Worm (Caenorhabditis elegans) whole organism, L1 larva: Measurements from ENCODE around the gene fbxa-29.
A peak's percentile ranks its signal among the peaks of the same experiment; 100 is the strongest.

Source experiments
- F16B12.6 ChIP-seq: fragments of 150-350 bp; optimal IDR thresholded peaks from 2 replicates; lab custom pipeline; 2014; ENCODE audit warnings: missing biosample characterization, missing genetic modification characterization
- aly-2 ChIP-seq: fragments of 150-350 bp; optimal IDR thresholded peaks from 2 replicates; lab custom pipeline; 2014; ENCODE audit warnings: missing biosample characterization, missing genetic modification characterization
- ama-1 ChIP-seq: fragments of 150-350 bp; optimal IDR thresholded peaks from 2 replicates; lab custom pipeline; 2014
- ceh-63 ChIP-seq: fragments of 200-800 bp; sonication (Bioruptor generic); optimal IDR thresholded peaks from 2 replicates; lab custom pipeline; 2018; ENCODE audit warnings: mild to moderate bottlenecking, missing genetic modification characterization, missing compliant biosample characterization
- ceh-82 ChIP-seq, 3 experiments: fragments of 150-350 bp in 1 of 3; sonication (generic microtip) in 2 of 3; optimal IDR thresholded peaks; 2 replicates each; lab custom pipeline; 2014 to 2017; ENCODE audit warnings: missing biosample characterization in 3 of 3, missing genetic modification characterization in 3 of 3
- ceh-90 ChIP-seq: sonication (generic microtip); optimal IDR thresholded peaks from 2 replicates; lab custom pipeline; 2016; ENCODE audit warnings: missing genetic modification characterization, missing compliant biosample characterization
- ces-1 ChIP-seq: fragments of 150-350 bp; optimal IDR thresholded peaks from 2 replicates; lab custom pipeline; 2014; ENCODE audit warnings: missing biosample characterization, missing genetic modification reagents, missing genetic modification characterization
- dsc-1 ChIP-seq: sonication (generic microtip); optimal IDR thresholded peaks from 2 replicates; lab custom pipeline; 2016; ENCODE audit warnings: mild to moderate bottlenecking, missing genetic modification characterization, missing compliant biosample characterization
- efl-1 ChIP-seq, 4 experiments: fragments of 150-350 bp; optimal IDR thresholded peaks in 3 of 4; peaks in 1 of 4; 1 replicate in 1 of 4; 2 replicates in 3 of 4; lab custom pipeline; 2014; ENCODE audit warnings: missing biosample characterization in 2 of 4, missing genetic modification characterization in 2 of 4, missing genetic modification reagents in 2 of 4
- elt-2 ChIP-seq: sonication (generic microtip); optimal IDR thresholded peaks from 2 replicates; lab custom pipeline; 2016; ENCODE audit warnings: missing genetic modification characterization, mild to moderate bottlenecking, inconsistent platforms, missing compliant biosample characterization, missing genetic modification reagents
- ets-5 ChIP-seq: fragments of 200-800 bp; sonication (Bioruptor generic); IDR thresholded peaks from 2 replicates; pipeline ENCODE4 v1.3.6; 2022; ENCODE audit warnings: missing genetic modification characterization, missing compliant biosample characterization
- fkh-4 ChIP-seq: sonication (generic microtip); optimal IDR thresholded peaks from 2 replicates; lab custom pipeline; 2016; ENCODE audit warnings: missing compliant biosample characterization, missing genetic modification characterization, borderline replicate concordance
- fkh-8 ChIP-seq: sonication (generic microtip); optimal IDR thresholded peaks from 2 replicates; lab custom pipeline; 2016; ENCODE audit warnings: mild to moderate bottlenecking, missing genetic modification characterization, missing compliant biosample characterization
- fos-1 ChIP-seq: fragments of 150-350 bp; optimal IDR thresholded peaks from 2 replicates; lab custom pipeline; 2014; ENCODE audit warnings: missing biosample characterization, missing genetic modification characterization
- hlh-4 ChIP-seq: sonication (generic microtip); optimal IDR thresholded peaks from 2 replicates; lab custom pipeline; 2016; ENCODE audit warnings: mild to moderate bottlenecking, missing genetic modification characterization, missing compliant biosample characterization
- hpl-2 ChIP-seq: fragments of 150-350 bp; optimal IDR thresholded peaks from 2 replicates; lab custom pipeline; 2014; ENCODE audit warnings: missing biosample characterization, missing genetic modification reagents, missing genetic modification characterization
- jun-1 ChIP-seq: fragments of 150-350 bp; optimal IDR thresholded peaks from 2 replicates; lab custom pipeline; 2014; ENCODE audit warnings: missing biosample characterization, missing genetic modification reagents, missing genetic modification characterization
- lin-13 ChIP-seq: fragments of 150-350 bp; optimal IDR thresholded peaks from 2 replicates; lab custom pipeline; 2014; ENCODE audit warnings: missing biosample characterization, missing genetic modification reagents, missing genetic modification characterization
- lin-14 ChIP-seq: fragments of 200-800 bp; sonication (Bioruptor generic); optimal IDR thresholded peaks from 2 replicates; lab custom pipeline; 2018; ENCODE audit warnings: mild to moderate bottlenecking, missing genetic modification characterization, moderate library complexity, missing compliant biosample characterization
- lin-15B ChIP-seq: fragments of 150-350 bp; sonication (generic microtip); optimal IDR thresholded peaks from 3 replicates; lab custom pipeline; 2014; ENCODE audit warnings: missing biosample characterization, missing genetic modification characterization
- lin-35 ChIP-seq, 2 experiments: fragments of 150-350 bp; optimal IDR thresholded peaks; 2 replicates each; lab custom pipeline; 2014; ENCODE audit warnings: missing biosample characterization in 2 of 2, missing genetic modification characterization in 2 of 2, missing genetic modification reagents in 2 of 2
- lin-39 ChIP-seq: fragments of 150-350 bp; optimal IDR thresholded peaks from 2 replicates; lab custom pipeline; 2014; ENCODE audit warnings: missing biosample characterization, missing genetic modification reagents, missing genetic modification characterization
- lsy-2 ChIP-seq, 2 experiments: fragments of 150-350 bp; optimal IDR thresholded peaks; 2 replicates each; lab custom pipeline; 2014; ENCODE audit warnings: missing biosample characterization in 2 of 2, missing genetic modification characterization in 2 of 2
- mep-1 ChIP-seq: fragments of 150-350 bp; optimal IDR thresholded peaks from 2 replicates; lab custom pipeline; 2014; ENCODE audit warnings: missing biosample characterization, missing genetic modification characterization
- nhr-11 ChIP-seq: fragments of 150-350 bp; optimal IDR thresholded peaks from 2 replicates; lab custom pipeline; 2014; ENCODE audit warnings: missing biosample characterization, missing genetic modification characterization
- nhr-20 ChIP-seq: sonication (generic microtip); optimal IDR thresholded peaks from 2 replicates; lab custom pipeline; 2016; ENCODE audit warnings: mild to moderate bottlenecking, missing genetic modification characterization, missing compliant biosample characterization
- nhr-237 ChIP-seq: fragments of 150-350 bp; optimal IDR thresholded peaks from 2 replicates; lab custom pipeline; 2014; ENCODE audit warnings: missing biosample characterization, missing genetic modification characterization
- nhr-28 ChIP-seq: fragments of 150-350 bp; optimal IDR thresholded peaks from 2 replicates; lab custom pipeline; 2014; ENCODE audit warnings: missing biosample characterization, missing genetic modification characterization
- nhr-47 ChIP-seq: sonication (generic microtip); optimal IDR thresholded peaks from 2 replicates; lab custom pipeline; 2016; ENCODE audit warnings: mild to moderate bottlenecking, missing genetic modification characterization, moderate library complexity, missing compliant biosample characterization
- nhr-71 ChIP-seq: sonication (generic microtip); optimal IDR thresholded peaks from 2 replicates; lab custom pipeline; 2016; ENCODE audit warnings: mild to moderate bottlenecking, missing genetic modification characterization, moderate library complexity, missing compliant biosample characterization
- nhr-84 ChIP-seq: sonication (generic microtip); optimal IDR thresholded peaks from 2 replicates; lab custom pipeline; 2017; ENCODE audit warnings: missing biosample characterization, missing genetic modification characterization
- nhr-85 ChIP-seq: sonication (generic microtip); peaks from one replicate; lab custom pipeline; 2016; ENCODE audit warnings: missing genetic modification characterization, inconsistent platforms, missing compliant biosample characterization
- pag-3 ChIP-seq: sonication (generic microtip); optimal IDR thresholded peaks from 2 replicates; lab custom pipeline; 2017; ENCODE audit warnings: missing genetic modification characterization, mild to moderate bottlenecking, missing compliant biosample characterization, antibody characterized with exemption, borderline replicate concordance; ENCODE audit not compliant: insufficient read depth
- pqm-1 ChIP-seq: sonication (generic microtip); optimal IDR thresholded peaks from 3 replicates; lab custom pipeline; 2017; ENCODE audit warnings: missing biosample characterization, missing genetic modification characterization
- skn-1 ChIP-seq: fragments of 150-350 bp; optimal IDR thresholded peaks from 2 replicates; lab custom pipeline; 2014; ENCODE audit warnings: missing biosample characterization, missing genetic modification characterization
- snpc-4 ChIP-seq: fragments of 150-350 bp; optimal IDR thresholded peaks from 2 replicates; lab custom pipeline; 2014; ENCODE audit warnings: missing biosample characterization, missing genetic modification characterization
- snu-23 ChIP-seq: sonication (generic microtip); optimal IDR thresholded peaks from 2 replicates; lab custom pipeline; 2016; ENCODE audit warnings: missing genetic modification characterization, missing compliant biosample characterization
- sox-4 ChIP-seq: sonication (generic microtip); optimal IDR thresholded peaks from 2 replicates; lab custom pipeline; 2016; ENCODE audit warnings: missing genetic modification characterization, missing compliant biosample characterization
- sptf-1 ChIP-seq: fragments of 150-350 bp; optimal IDR thresholded peaks from 2 replicates; lab custom pipeline; 2014; ENCODE audit warnings: missing biosample characterization, missing genetic modification characterization
- sup-37 ChIP-seq: fragments of 200-800 bp; sonication (Bioruptor generic); optimal IDR thresholded peaks from 2 replicates; lab custom pipeline; 2018; ENCODE audit warnings: mild to moderate bottlenecking, missing genetic modification characterization, missing compliant biosample characterization
- swsn-7 ChIP-seq: sonication (generic microtip); optimal IDR thresholded peaks from 2 replicates; lab custom pipeline; 2016; ENCODE audit warnings: missing genetic modification characterization, missing compliant biosample characterization
- tlp-1 ChIP-seq: fragments of 150-350 bp; optimal IDR thresholded peaks from 2 replicates; lab custom pipeline; 2014; ENCODE audit warnings: missing biosample characterization, missing genetic modification characterization
- unc-30 ChIP-seq: sonication (generic microtip); optimal IDR thresholded peaks from 2 replicates; lab custom pipeline; 2017; ENCODE audit warnings: missing biosample characterization, missing genetic modification characterization
- unc-62 ChIP-seq: fragments of 150-350 bp; optimal IDR thresholded peaks from 2 replicates; lab custom pipeline; 2014; ENCODE audit warnings: missing biosample characterization, missing genetic modification reagents, missing genetic modification characterization
- zag-1 ChIP-seq: fragments of 150-350 bp; optimal IDR thresholded peaks from 2 replicates; lab custom pipeline; 2014; ENCODE audit warnings: missing biosample characterization, missing genetic modification characterization
- zip-4 ChIP-seq: fragments of 200-800 bp; sonication (Bioruptor generic); optimal IDR thresholded peaks from 2 replicates; lab custom pipeline; 2018; ENCODE audit warnings: mild to moderate bottlenecking, missing genetic modification characterization, moderate library complexity, missing compliant biosample characterization

The fbxa-29 gene

DNA sequence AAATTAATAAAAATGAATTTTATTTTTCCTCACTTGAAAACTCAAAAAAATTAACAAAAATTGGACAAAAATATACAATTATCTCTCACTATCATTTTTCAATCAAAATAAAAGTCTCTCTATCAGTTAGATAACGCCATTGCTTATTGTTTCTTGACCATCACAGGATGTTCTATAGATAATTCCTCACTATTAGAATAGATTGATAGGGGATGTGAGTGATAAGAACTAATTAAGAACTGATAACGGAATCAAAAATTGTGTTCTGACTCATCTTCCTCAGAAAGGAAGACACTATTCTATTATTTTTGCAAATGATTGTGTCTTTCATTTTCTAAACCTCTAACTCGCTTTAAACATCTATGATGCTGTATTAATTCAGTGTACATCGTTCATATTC, 15.6 kb upstream of the fbxa-29 start:
- TF ChIP-seq sox-4 (tag; lab: Kevin White, UChicago) (no peak), ets-5 (GFP tag; lab: Robert Waterston, UW) (no peak), lin-15B (tag; lab: Kevin White, UChicago) (no peak), unc-62 (GFP tag; lab: Kevin White, UChicago) (no peak), lin-13 (GFP tag; lab: Kevin White, UChicago) (no peak), jun-1 (tag; lab: Kevin White, UChicago) (peak; percentile 75), nhr-84 (tag; lab: Kevin White, UChicago) (no peak), zag-1 (tag; lab: Kevin White, UChicago) (no peak), ceh-90 (tag; lab: Kevin White, UChicago) (no peak), nhr-28 (no peak), dsc-1 (no peak), lin-14 (GFP tag; lab: Kevin White, UChicago) (no peak), sptf-1 (tag; lab: Kevin White, UChicago) (no peak), mep-1 (tag; lab: Kevin White, UChicago) (no peak), pag-3 (tag; lab: Kevin White, UChicago) (no peak), elt-2 (tag; lab: Kevin White, UChicago) (peak; percentile 87), pqm-1 (tag; lab: Kevin White, UChicago) (peak; percentile 35), aly-2 (tag; lab: Kevin White, UChicago) (no peak), ceh-82 (tag; optimal IDR thresholded peaks at IDR 0.05; lab: Kevin White, UChicago) (no peak), nhr-85 (tag; lab: Kevin White, UChicago) (no peak), fkh-4 (no peak), hlh-4 (tag; lab: Kevin White, UChicago) (no peak), fkh-8 (tag; lab: Kevin White, UChicago) (no peak), fos-1 (tag; lab: Kevin White, UChicago) (no peak)
- TF ChIP-seq, all 84 proteins: peak for 3

- peak; percentile 21 for TF ChIP-seq skn-1 (tag; lab: Kevin White, UChicago)
- TF ChIP-seq nhr-84 (tag; lab: Kevin White, UChicago): no peak
Measured at ce11 chrIII:1288473-1289056, 15.1 kb upstream of the fbxa-29 start, which contains the start of gene fbxa-50. Gene fbxa-50 (minus strand): TSS chrIII:1288523.

DNA sequence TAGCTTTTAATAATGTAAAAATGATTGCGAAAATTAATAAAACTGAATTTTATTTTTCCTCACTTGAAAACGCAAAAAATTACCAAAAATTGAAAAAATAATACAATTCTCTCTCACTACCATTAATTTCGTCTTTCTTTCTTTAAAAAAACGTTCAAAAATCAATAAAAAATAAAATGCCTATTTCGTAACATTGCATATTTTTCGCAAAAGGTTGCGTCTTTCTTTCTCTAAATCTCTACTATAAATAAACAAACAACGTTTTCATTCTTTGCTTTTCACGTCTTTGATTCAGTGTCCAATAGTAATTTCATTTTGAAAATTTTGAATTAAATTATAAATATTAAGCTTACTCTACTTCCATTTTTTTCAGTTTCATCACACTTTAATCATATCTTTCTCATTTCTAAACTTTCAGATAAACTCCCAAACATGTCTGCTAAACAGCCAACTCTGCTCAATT, 11.1 kb upstream of the fbxa-29 start, which contains the start of gene fbxa-37:
Gene fbxa-37 (plus strand): TSS at position 413 of the 463 bp plus-strand sequence.
- TF ChIP-seq swsn-7 (tag; lab: Kevin White, UChicago) (peak; percentile 25), nhr-20 (tag; lab: Kevin White, UChicago) (no peak), nhr-11 (tag; lab: Kevin White, UChicago) (no peak), lin-14 (GFP tag; lab: Kevin White, UChicago) (peak; percentile 61), ama-1 (lab: Kevin White, UChicago) (no peak), zip-4 (GFP tag; lab: Kevin White, UChicago) (peak; percentile 92), lin-39 (tag; lab: Kevin White, UChicago) (no peak), snu-23 (no peak), tlp-1 (tag; lab: Kevin White, UChicago) (no peak), hpl-2 (GFP tag; lab: Kevin White, UChicago) (no peak), lsy-2 (tag; optimal IDR thresholded peaks at IDR 0.05; lab: Kevin White, UChicago) (peak; percentile 37 to 59), fkh-4 (no peak), nhr-71 (tag; lab: Kevin White, UChicago) (peak; percentile 42), elt-2 (tag; lab: Kevin White, UChicago) (peak; percentile 2), unc-30 (tag; lab: Kevin White, UChicago) (no peak), efl-1 (optimal IDR thresholded peaks at IDR 0.05; lab: Kevin White, UChicago) (peak; percentile 22 to 36), efl-1 (GFP tag; optimal IDR thresholded peaks at IDR 0.05 in 1 of 2; lab: Kevin White, UChicago) (peak; percentile 18 to 80), snpc-4 (tag; lab: Kevin White, UChicago) (no peak), skn-1 (tag; lab: Kevin White, UChicago) (peak; percentile 61), zag-1 (tag; lab: Kevin White, UChicago) (no peak), sup-37 (GFP tag; lab: Kevin White, UChicago) (no peak), lin-35 (GFP tag; optimal IDR thresholded peaks at IDR 0.05; lab: Kevin White, UChicago) (peak in 1 of 2 experiments; percentile 25), F16B12.6 (tag; lab: Kevin White, UChicago) (no peak), nhr-237 (tag; lab: Kevin White, UChicago) (peak; percentile 67), nhr-47 (tag; lab: Kevin White, UChicago) (peak; percentile 18), ceh-82 (tag; optimal IDR thresholded peaks at IDR 0.05; lab: Kevin White, UChicago) (peak in 2 of 3 experiments; percentile 32 to 34), unc-62 (GFP tag; lab: Kevin White, UChicago) (no peak), ces-1 (GFP tag; lab: Kevin White, UChicago) (no peak), ceh-63 (GFP tag; lab: Kevin White, UChicago) (no peak)
- TF ChIP-seq, all 84 proteins: peak for 12
